Fruit fly (Drosophila melanogaster): Measurements from ENCODE around the gene S-Lap2.

Gene S-Lap2

DNA sequence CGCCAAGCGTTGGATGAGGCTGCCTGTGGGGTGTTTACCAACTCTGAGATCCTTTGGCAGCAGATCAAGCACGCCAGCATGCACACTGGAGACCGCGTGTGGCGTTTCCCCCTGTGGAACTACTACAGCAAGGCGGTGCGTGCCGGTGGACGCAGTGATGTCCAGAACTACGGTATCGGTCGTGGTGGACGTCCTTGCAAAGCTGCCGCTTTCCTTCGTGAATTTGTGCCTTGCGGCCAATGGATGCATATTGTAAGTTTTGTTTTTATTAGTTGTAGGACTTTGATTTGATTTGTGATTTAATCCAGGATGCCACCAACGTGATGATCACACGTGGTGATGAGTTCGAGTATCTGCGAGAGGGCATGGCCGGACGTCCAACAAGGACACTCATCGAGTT lies 1.8 kb downstream of the S-Lap2 start:
- TF ChIP-seq EcR (GFP tag; optimal IDR thresholded peaks at IDR 0.05) (no peak), psq (optimal IDR thresholded peaks at IDR 0.05) (no peak), CG8478 (optimal IDR thresholded peaks at IDR 0.05) (no peak), usp (GFP tag; optimal IDR thresholded peaks at IDR 0.05) (no peak), pan (optimal IDR thresholded peaks at IDR 0.05) (no peak), Dll (optimal IDR thresholded peaks at IDR 0.05) (no peak)

DNA sequence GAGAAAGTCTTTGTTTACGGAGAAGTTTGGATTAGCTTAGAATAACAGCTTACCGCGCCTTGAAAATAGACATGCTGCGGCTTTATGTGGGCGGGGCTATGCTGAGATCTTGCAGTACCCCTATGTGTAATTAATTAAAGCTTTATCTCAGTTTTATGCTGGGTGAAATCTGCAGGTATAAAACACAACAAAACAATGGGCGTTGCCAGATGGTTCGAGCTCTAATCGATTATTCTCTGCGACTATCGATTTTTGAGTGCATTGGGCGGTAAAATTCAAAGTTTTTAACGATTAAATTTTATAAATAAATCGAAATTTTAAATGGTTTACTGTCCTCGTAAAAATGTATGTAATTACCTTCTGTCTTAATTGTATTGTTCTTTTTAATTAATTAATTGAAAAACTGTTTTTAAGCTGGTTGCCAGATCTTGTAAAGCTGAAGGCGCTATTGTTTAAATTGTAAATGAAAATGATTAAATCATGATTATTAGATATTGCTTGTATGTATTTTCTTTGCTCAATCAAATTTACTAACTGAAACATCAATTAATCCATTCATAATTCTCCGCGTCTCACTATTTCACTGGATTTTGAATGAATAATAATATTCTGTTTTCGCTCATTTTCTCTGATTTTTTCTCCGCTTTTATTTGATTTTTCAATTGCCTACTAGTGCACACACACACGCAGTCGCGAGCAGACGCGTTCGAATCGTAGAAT lies 4.2 kb downstream of the S-Lap2 start, which contains the start of the genes GAPsec and Zasp66:
TSS of gene GAPsec (minus strand) at position 200 of the 720 bp plus-strand sequence.
TSS of gene Zasp66 (plus strand) at position 670 of the 720 bp plus-strand sequence.
- no peak for TF ChIP-seq usp (GFP tag; optimal IDR thresholded peaks at IDR 0.05)
- no peak for TF ChIP-seq pan (optimal IDR thresholded peaks at IDR 0.05)
- no peak for TF ChIP-seq CG8478 (optimal IDR thresholded peaks at IDR 0.05)
- TF ChIP-seq Dll (optimal IDR thresholded peaks at IDR 0.05): no peak
- TF ChIP-seq EcR (GFP tag; optimal IDR thresholded peaks at IDR 0.05): no peak
- no peak for TF ChIP-seq psq (optimal IDR thresholded peaks at IDR 0.05)

DNA sequence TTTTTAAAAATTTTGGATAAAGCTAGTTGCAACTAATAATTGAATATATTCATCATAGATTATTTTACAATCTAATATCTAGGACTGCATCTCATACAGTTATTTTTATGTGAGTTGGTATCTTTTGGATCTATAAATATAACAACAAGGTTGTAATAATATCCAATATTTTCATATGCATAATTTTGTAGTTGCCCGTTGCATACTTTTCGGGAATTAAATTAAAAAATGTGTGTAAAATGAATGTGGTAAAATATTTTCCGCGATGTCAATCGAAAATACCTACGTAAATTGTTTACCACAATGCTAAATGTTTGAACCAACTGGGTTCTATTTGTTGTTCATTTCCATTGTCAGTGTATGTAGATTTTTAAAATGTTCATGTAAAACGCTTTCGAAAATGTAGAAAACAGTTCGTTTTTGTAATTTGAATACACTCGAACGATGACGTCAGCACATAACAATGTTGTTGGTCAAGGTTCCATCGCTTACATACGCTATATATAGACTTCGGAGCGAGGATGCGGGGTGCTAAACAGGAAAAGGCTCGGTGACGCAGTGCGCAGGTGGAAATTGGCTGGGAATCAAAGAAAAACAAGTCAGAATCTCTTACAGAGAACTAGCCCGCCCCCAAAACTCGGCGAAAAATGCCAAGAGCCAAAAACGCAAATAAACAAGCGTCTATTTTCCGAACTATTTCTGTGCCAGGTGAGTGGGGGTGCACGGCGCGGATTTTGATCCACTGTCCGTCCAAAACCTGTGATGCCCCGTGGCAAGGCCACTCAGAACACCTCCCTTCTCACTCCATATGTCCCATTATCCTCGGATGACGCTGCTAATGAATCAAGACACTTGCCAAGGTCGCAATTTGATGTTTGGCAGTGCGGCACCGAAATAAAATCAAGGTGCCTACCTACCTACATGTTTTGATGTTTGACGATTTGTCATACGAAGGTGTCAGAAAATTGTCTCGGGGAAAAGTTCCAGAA lies 8.4 kb downstream of the S-Lap2 start:
- TF ChIP-seq usp (GFP tag; optimal IDR thresholded peaks at IDR 0.05) (no peak), Dll (optimal IDR thresholded peaks at IDR 0.05) (no peak), pan (optimal IDR thresholded peaks at IDR 0.05) (no peak), EcR (GFP tag; optimal IDR thresholded peaks at IDR 0.05) (no peak), psq (optimal IDR thresholded peaks at IDR 0.05) (no peak), CG8478 (optimal IDR thresholded peaks at IDR 0.05) (no peak)

DNA sequence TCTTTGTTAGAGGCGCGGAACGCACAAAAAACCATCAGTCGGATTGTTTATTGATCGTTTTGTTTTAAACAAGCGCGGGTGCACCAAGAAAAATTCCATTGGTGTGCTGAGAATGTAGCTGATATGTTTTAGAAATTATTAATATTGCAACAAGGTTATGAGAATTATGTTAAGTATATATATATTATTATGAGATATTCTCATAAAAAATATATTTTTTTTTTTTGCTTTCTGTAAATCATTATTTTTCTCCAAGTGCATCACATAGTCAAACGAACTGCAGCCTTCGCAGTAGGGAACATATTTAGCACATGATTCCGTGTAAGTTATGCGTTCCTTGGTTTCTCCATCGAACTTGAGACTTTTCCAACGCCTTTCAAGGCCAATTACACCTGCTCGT lies 9.3 kb downstream of the S-Lap2 start:
- TF ChIP-seq CG8478 (optimal IDR thresholded peaks at IDR 0.05): no peak
- no peak for TF ChIP-seq Dll (optimal IDR thresholded peaks at IDR 0.05)
- no peak for TF ChIP-seq usp (GFP tag; optimal IDR thresholded peaks at IDR 0.05)
- TF ChIP-seq pan (optimal IDR thresholded peaks at IDR 0.05): no peak
- TF ChIP-seq psq (optimal IDR thresholded peaks at IDR 0.05): no peak
- TF ChIP-seq EcR (GFP tag; optimal IDR thresholded peaks at IDR 0.05): no peak

DNA sequence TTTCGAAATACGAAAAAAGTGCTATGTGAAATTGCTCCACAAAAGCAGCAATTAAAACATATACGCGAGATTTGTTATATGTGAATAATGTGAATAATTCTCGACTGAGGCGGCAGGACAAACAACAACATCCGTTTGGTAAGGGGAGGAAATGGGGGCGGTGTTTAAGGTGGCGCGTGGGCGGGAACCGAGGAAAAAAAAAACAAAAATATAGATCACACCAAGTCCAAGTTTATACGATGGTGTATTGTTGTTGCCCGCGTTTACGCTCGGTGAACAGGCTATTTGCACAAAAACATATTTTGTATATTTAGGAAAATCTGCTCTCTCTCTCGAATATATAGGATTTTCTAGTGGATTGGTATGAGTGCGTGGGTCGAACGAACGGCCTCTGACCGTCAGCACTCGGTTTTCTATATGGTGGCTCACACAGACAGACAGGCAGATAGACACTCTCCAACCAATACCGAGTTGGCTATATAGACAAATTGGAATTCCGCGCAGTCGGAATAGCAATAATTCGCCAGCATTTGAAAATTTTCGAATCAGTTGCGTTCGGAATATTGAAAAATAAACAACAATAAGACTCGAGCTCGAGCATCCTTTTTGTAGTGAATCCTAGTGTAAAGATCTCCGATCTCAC lies 10.1 kb downstream of the S-Lap2 start:
- TF ChIP-seq EcR (GFP tag; optimal IDR thresholded peaks at IDR 0.05): no peak
- no peak for TF ChIP-seq usp (GFP tag; optimal IDR thresholded peaks at IDR 0.05)
- no peak for TF ChIP-seq Dll (optimal IDR thresholded peaks at IDR 0.05)
- no peak for TF ChIP-seq psq (optimal IDR thresholded peaks at IDR 0.05)
- TF ChIP-seq CG8478 (optimal IDR thresholded peaks at IDR 0.05): no peak

DNA sequence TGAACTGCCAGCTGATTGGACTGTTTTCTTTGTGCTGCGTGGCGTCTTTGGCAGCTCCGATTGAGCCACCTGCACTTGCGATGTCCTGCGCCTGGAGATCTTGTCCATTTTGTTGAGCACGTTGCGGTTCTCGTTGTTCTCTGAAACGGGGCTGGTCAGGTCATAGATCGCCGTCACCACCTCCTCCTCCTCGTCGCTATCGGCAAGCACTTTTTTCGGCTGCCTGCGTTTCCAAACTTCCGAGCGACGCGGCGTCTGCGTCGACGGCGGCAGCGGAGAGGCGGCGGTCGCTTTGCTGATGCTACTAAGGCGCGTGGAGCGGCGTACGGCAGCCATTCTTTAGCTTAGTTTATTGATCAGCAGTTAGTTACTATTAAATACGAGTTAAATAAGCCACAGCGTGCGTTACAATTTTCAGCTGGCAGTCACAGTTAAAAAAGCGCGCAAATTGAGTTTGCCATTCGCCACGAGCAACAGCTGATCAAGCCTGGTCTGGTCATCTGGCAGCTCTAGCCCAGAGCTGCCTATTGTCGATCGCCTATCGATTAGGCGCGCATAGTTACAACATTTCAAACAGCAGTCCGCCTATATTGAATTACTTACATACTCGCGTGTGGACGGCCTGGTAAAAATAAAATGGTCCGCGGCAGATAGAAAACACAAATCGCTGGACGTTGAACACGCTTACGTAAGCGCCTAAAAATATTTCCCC lies 14.1 kb downstream of the S-Lap2 start, which contains the start of gene Cdc6:
TSS of gene Cdc6 (minus strand) at position 456 of the 712 bp plus-strand sequence.
- TF ChIP-seq pan (optimal IDR thresholded peaks at IDR 0.05): no peak
- no peak for TF ChIP-seq CG8478 (optimal IDR thresholded peaks at IDR 0.05)
- no peak for TF ChIP-seq EcR (GFP tag; optimal IDR thresholded peaks at IDR 0.05)
- TF ChIP-seq psq (optimal IDR thresholded peaks at IDR 0.05): no peak
- no peak for TF ChIP-seq Dll (optimal IDR thresholded peaks at IDR 0.05)
- TF ChIP-seq usp (GFP tag; optimal IDR thresholded peaks at IDR 0.05): no peak

DNA sequence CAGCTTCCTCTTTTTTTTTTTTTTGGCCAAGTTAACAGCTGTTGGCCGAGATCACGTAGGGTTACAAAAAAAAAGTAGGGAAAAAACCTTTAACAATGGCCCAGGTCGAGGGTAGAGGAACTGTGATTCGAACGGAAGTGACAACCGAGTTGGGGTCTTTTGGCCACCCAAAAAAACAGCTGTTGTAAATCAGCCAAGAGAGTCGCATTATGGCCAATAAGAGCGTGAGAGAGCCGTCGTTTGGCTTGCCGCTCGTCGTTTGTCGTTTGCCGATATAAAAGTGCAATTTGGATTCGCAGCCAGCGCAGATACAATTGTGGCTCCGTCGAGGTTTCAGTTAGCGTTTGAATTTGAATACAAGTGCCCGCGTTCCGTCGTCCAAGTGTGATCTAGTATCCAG lies 20.5 kb downstream of the S-Lap2 start, which contains the start of gene Cpr66D:
TSS of gene Cpr66D (plus strand) at position 301 of the 400 bp plus-strand sequence.
- TF ChIP-seq CG8478 (optimal IDR thresholded peaks at IDR 0.05) (no peak), psq (optimal IDR thresholded peaks at IDR 0.05) (no peak), Dll (optimal IDR thresholded peaks at IDR 0.05) (no peak), pan (optimal IDR thresholded peaks at IDR 0.05) (no peak), EcR (GFP tag; optimal IDR thresholded peaks at IDR 0.05) (no peak), usp (GFP tag; optimal IDR thresholded peaks at IDR 0.05) (no peak)

DNA sequence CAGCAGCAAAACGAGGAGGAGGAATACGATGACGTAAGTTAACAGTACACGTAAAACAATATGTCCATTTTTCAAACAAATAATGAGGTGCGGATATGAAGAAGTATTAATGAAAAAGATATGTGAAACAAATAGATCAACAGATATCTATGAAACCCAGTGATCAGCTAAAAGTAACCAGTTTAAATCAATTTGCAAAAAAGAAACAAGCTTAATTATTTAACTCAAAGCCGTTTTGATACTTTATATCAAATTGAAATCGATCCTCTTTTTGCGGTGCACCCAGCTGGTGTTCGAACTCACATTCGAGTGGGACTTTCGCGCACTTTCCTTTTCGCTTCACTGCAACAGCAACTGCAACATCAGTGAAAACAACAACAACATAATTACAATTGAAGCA lies 21.4 kb downstream of the S-Lap2 start:
- no peak for TF ChIP-seq CG8478 (optimal IDR thresholded peaks at IDR 0.05)
- no peak for TF ChIP-seq EcR (GFP tag; optimal IDR thresholded peaks at IDR 0.05)

DNA sequence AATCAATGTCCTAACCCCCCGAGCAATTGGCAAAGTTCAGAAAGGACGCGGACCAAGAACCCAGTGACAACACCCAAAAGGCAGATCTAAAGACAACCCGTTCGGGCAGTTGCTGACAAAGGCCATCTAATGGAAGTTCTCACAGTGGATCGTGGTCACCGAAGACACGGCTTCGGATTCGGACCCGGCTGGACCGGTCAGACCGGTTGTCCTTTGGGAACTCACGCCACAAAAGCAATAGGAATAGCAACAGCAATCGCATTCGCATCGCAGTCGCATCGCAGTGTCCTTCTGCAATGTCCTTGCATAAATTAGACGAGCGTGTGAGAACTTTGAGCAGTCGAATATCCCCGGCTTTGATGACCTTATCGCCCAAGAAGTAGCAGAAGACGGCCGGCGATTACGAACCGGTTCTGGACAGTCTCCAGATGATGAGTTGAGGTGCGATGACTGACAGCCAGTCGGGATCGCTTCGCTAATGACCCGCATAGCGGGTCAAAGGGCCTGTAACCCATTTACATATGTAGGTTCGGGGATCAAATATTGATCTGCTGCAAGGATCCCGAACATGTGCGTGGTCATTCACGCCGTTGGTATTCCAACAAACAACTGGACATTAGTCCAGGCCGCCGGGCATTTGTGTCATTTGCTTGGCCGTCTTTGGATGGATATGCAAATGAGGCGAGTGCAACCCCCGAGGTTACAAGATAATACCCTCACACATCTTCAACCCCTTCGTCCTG lies 24.3 kb downstream of the S-Lap2 start:
- TF ChIP-seq psq (optimal IDR thresholded peaks at IDR 0.05): no peak
- TF ChIP-seq usp (GFP tag; optimal IDR thresholded peaks at IDR 0.05): no peak
- TF ChIP-seq EcR (GFP tag; optimal IDR thresholded peaks at IDR 0.05): no peak
- TF ChIP-seq CG8478 (optimal IDR thresholded peaks at IDR 0.05): no peak
- no peak for TF ChIP-seq pan (optimal IDR thresholded peaks at IDR 0.05)
- TF ChIP-seq Dll (optimal IDR thresholded peaks at IDR 0.05): no peak

DNA sequence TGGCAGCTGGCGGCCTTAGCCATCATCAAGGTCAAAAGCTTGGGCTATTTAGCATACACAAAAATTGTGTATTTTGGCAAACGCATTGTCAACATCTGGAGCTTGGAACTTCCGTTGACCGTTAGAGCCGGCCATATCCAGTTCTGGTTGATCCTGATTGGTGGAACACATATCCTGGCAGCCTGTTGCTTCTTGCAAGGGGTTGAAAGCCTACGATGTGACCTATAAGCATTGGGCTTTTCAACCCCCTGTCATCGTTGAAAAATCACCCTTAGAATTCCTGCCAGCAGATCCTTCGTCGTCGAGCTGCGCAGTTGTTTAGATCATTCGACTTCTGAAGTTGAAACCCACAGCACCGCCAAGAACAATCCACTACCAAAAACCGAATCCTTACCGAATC lies 27.1 kb downstream of the S-Lap2 start, which contains the start of the genes CG13305 and Pex7:
TSS of gene CG13305 (minus strand) at position 2 of the 400 bp plus-strand sequence.
TSS of gene Pex7 (plus strand) at position 325 of the 400 bp plus-strand sequence.
- TF ChIP-seq EcR (GFP tag; optimal IDR thresholded peaks at IDR 0.05): no peak
- TF ChIP-seq usp (GFP tag; optimal IDR thresholded peaks at IDR 0.05): no peak
- no peak for TF ChIP-seq Dll (optimal IDR thresholded peaks at IDR 0.05)
- TF ChIP-seq CG8478 (optimal IDR thresholded peaks at IDR 0.05): no peak
- TF ChIP-seq pan (optimal IDR thresholded peaks at IDR 0.05): no peak
- no peak for TF ChIP-seq psq (optimal IDR thresholded peaks at IDR 0.05)

All from whole organism.